Worm (Caenorhabditis elegans) whole organism, L1 larva: ENCODE results near the gene ogt-1.

ENCODE experiments used
- C16A3.4 ChIP-seq: fragments of 150-350 bp; optimal IDR thresholded peaks from 2 replicates; lab custom pipeline; 2014; ENCODE audit warnings: missing biosample characterization, missing genetic modification characterization
- Y116A8C.19 ChIP-seq: sonication (generic microtip); optimal IDR thresholded peaks from 2 replicates; lab custom pipeline; 2016; ENCODE audit warnings: missing compliant biosample characterization, missing genetic modification characterization, borderline replicate concordance
- aha-1 ChIP-seq: fragments of 150-350 bp; optimal IDR thresholded peaks from 2 replicates; lab custom pipeline; 2014; ENCODE audit warnings: missing biosample characterization, missing genetic modification characterization
- aly-2 ChIP-seq: fragments of 150-350 bp; optimal IDR thresholded peaks from 2 replicates; lab custom pipeline; 2014; ENCODE audit warnings: missing biosample characterization, missing genetic modification characterization
- blmp-1 ChIP-seq: fragments of 150-350 bp; optimal IDR thresholded peaks from 2 replicates; lab custom pipeline; 2014; ENCODE audit warnings: missing biosample characterization, missing genetic modification characterization
- ceh-8 ChIP-seq: fragments of 200-800 bp; sonication (Bioruptor generic); optimal IDR thresholded peaks from 2 replicates; lab custom pipeline; 2018; ENCODE audit warnings: mild to moderate bottlenecking, missing genetic modification characterization, moderate library complexity, missing compliant biosample characterization
- ceh-88 ChIP-seq: fragments of 200-800 bp; sonication (Bioruptor generic); IDR thresholded peaks from 2 replicates; pipeline ENCODE4 v1.3.6; 2022; ENCODE audit warnings: missing genetic modification characterization, missing compliant biosample characterization
- ces-1 ChIP-seq: fragments of 150-350 bp; optimal IDR thresholded peaks from 2 replicates; lab custom pipeline; 2014; ENCODE audit warnings: missing biosample characterization, missing genetic modification reagents, missing genetic modification characterization
- dpl-1 ChIP-seq, 3 experiments: fragments of 150-350 bp in 2 of 3; sonication (generic microtip) in 1 of 3; optimal IDR thresholded peaks; 2 replicates each; lab custom pipeline; 2014 to 2017; ENCODE audit warnings: missing biosample characterization in 3 of 3, missing genetic modification characterization in 3 of 3, missing genetic modification reagents in 3 of 3
- dsc-1 ChIP-seq: sonication (generic microtip); optimal IDR thresholded peaks from 2 replicates; lab custom pipeline; 2016; ENCODE audit warnings: mild to moderate bottlenecking, missing genetic modification characterization, missing compliant biosample characterization
- efl-1 ChIP-seq, 4 experiments: fragments of 150-350 bp; optimal IDR thresholded peaks in 3 of 4; peaks in 1 of 4; 1 replicate in 1 of 4; 2 replicates in 3 of 4; lab custom pipeline; 2014; ENCODE audit warnings: missing biosample characterization in 2 of 4, missing genetic modification characterization in 2 of 4, missing genetic modification reagents in 2 of 4
- egl-13 ChIP-seq: sonication (generic microtip); optimal IDR thresholded peaks from 2 replicates; lab custom pipeline; 2016; ENCODE audit warnings: missing genotype, missing genetic modification reagents, missing genetic modification characterization, missing compliant biosample characterization
- elt-2 ChIP-seq: sonication (generic microtip); optimal IDR thresholded peaks from 2 replicates; lab custom pipeline; 2016; ENCODE audit warnings: missing genetic modification characterization, mild to moderate bottlenecking, inconsistent platforms, missing compliant biosample characterization, missing genetic modification reagents
- elt-3 ChIP-seq, 6 experiments: fragments of 150-350 bp in 1 of 6; sonication (generic microtip); optimal IDR thresholded peaks; 2 replicates each; lab custom pipeline; 2017 to 2018; ENCODE audit warnings: missing biosample characterization in 6 of 6, missing genetic modification characterization in 6 of 6, inconsistent platforms in 1 of 6
- ets-5 ChIP-seq: fragments of 200-800 bp; sonication (Bioruptor generic); IDR thresholded peaks from 2 replicates; pipeline ENCODE4 v1.3.6; 2022; ENCODE audit warnings: missing genetic modification characterization, missing compliant biosample characterization
- fkh-4 ChIP-seq: sonication (generic microtip); optimal IDR thresholded peaks from 2 replicates; lab custom pipeline; 2016; ENCODE audit warnings: missing compliant biosample characterization, missing genetic modification characterization, borderline replicate concordance
- fkh-8 ChIP-seq: sonication (generic microtip); optimal IDR thresholded peaks from 2 replicates; lab custom pipeline; 2016; ENCODE audit warnings: mild to moderate bottlenecking, missing genetic modification characterization, missing compliant biosample characterization
- jun-1 ChIP-seq: fragments of 150-350 bp; optimal IDR thresholded peaks from 2 replicates; lab custom pipeline; 2014; ENCODE audit warnings: missing biosample characterization, missing genetic modification reagents, missing genetic modification characterization
- lin-14 ChIP-seq: fragments of 200-800 bp; sonication (Bioruptor generic); optimal IDR thresholded peaks from 2 replicates; lab custom pipeline; 2018; ENCODE audit warnings: mild to moderate bottlenecking, missing genetic modification characterization, moderate library complexity, missing compliant biosample characterization
- lin-35 ChIP-seq, 2 experiments: fragments of 150-350 bp; optimal IDR thresholded peaks; 2 replicates each; lab custom pipeline; 2014; ENCODE audit warnings: missing biosample characterization in 2 of 2, missing genetic modification characterization in 2 of 2, missing genetic modification reagents in 2 of 2
- lin-39 ChIP-seq: fragments of 150-350 bp; optimal IDR thresholded peaks from 2 replicates; lab custom pipeline; 2014; ENCODE audit warnings: missing biosample characterization, missing genetic modification reagents, missing genetic modification characterization
- lir-3 ChIP-seq: sonication (generic microtip); optimal IDR thresholded peaks from 2 replicates; lab custom pipeline; 2016; ENCODE audit warnings: mild to moderate bottlenecking, missing genetic modification characterization, moderate library complexity, missing compliant biosample characterization; ENCODE audit not compliant: poor library complexity
- mab-9 ChIP-seq: fragments of 200-800 bp; sonication (Bioruptor generic); IDR thresholded peaks from 2 replicates; pipeline ENCODE4 v1.3.6; 2022; ENCODE audit warnings: missing genetic modification reagents, missing genetic modification characterization, missing compliant biosample characterization
- mdl-1 ChIP-seq, 2 experiments: fragments of 150-350 bp; optimal IDR thresholded peaks; 2 replicates each; lab custom pipeline; 2014 to 2017; ENCODE audit warnings: missing biosample characterization in 2 of 2, missing genetic modification characterization in 2 of 2, inconsistent platforms in 1 of 2
- mef-2 ChIP-seq: fragments of 150-350 bp; optimal IDR thresholded peaks from 2 replicates; lab custom pipeline; 2014; ENCODE audit warnings: missing biosample characterization, missing genetic modification characterization
- mep-1 ChIP-seq: fragments of 150-350 bp; optimal IDR thresholded peaks from 2 replicates; lab custom pipeline; 2014; ENCODE audit warnings: missing biosample characterization, missing genetic modification characterization
- nhr-11 ChIP-seq: fragments of 150-350 bp; optimal IDR thresholded peaks from 2 replicates; lab custom pipeline; 2014; ENCODE audit warnings: missing biosample characterization, missing genetic modification characterization
- nhr-237 ChIP-seq: fragments of 150-350 bp; optimal IDR thresholded peaks from 2 replicates; lab custom pipeline; 2014; ENCODE audit warnings: missing biosample characterization, missing genetic modification characterization
- nhr-71 ChIP-seq: sonication (generic microtip); optimal IDR thresholded peaks from 2 replicates; lab custom pipeline; 2016; ENCODE audit warnings: mild to moderate bottlenecking, missing genetic modification characterization, moderate library complexity, missing compliant biosample characterization
- nhr-76 ChIP-seq: sonication (generic microtip); optimal IDR thresholded peaks from 2 replicates; lab custom pipeline; 2017; ENCODE audit warnings: missing biosample characterization, missing genetic modification characterization
- nhr-84 ChIP-seq: sonication (generic microtip); optimal IDR thresholded peaks from 2 replicates; lab custom pipeline; 2017; ENCODE audit warnings: missing biosample characterization, missing genetic modification characterization
- nhr-90 ChIP-seq: sonication (generic microtip); optimal IDR thresholded peaks from 2 replicates; lab custom pipeline; 2016; ENCODE audit warnings: mild to moderate bottlenecking, missing genetic modification characterization, missing compliant biosample characterization; ENCODE audit not compliant: poor library complexity
- pag-3 ChIP-seq: sonication (generic microtip); optimal IDR thresholded peaks from 2 replicates; lab custom pipeline; 2017; ENCODE audit warnings: missing genetic modification characterization, mild to moderate bottlenecking, missing compliant biosample characterization, antibody characterized with exemption, borderline replicate concordance; ENCODE audit not compliant: insufficient read depth
- skn-1 ChIP-seq: fragments of 150-350 bp; optimal IDR thresholded peaks from 2 replicates; lab custom pipeline; 2014; ENCODE audit warnings: missing biosample characterization, missing genetic modification characterization
- snpc-4 ChIP-seq: fragments of 150-350 bp; optimal IDR thresholded peaks from 2 replicates; lab custom pipeline; 2014; ENCODE audit warnings: missing biosample characterization, missing genetic modification characterization
- sptf-1 ChIP-seq: fragments of 150-350 bp; optimal IDR thresholded peaks from 2 replicates; lab custom pipeline; 2014; ENCODE audit warnings: missing biosample characterization, missing genetic modification characterization
- sup-37 ChIP-seq: fragments of 200-800 bp; sonication (Bioruptor generic); optimal IDR thresholded peaks from 2 replicates; lab custom pipeline; 2018; ENCODE audit warnings: mild to moderate bottlenecking, missing genetic modification characterization, missing compliant biosample characterization
- swsn-7 ChIP-seq: sonication (generic microtip); optimal IDR thresholded peaks from 2 replicates; lab custom pipeline; 2016; ENCODE audit warnings: missing genetic modification characterization, missing compliant biosample characterization
- unc-30 ChIP-seq: sonication (generic microtip); optimal IDR thresholded peaks from 2 replicates; lab custom pipeline; 2017; ENCODE audit warnings: missing biosample characterization, missing genetic modification characterization
- unc-62 ChIP-seq: fragments of 150-350 bp; optimal IDR thresholded peaks from 2 replicates; lab custom pipeline; 2014; ENCODE audit warnings: missing biosample characterization, missing genetic modification reagents, missing genetic modification characterization
- unc-86 ChIP-seq: sonication (generic microtip); optimal IDR thresholded peaks from 2 replicates; lab custom pipeline; 2016; ENCODE audit warnings: missing genetic modification characterization, missing compliant biosample characterization
- unc-98 ChIP-seq: fragments of 200-800 bp; sonication (Bioruptor generic); IDR thresholded peaks from 2 replicates; pipeline ENCODE4 v1.3.6; 2022; ENCODE audit warnings: missing genetic modification characterization, missing compliant biosample characterization
- zip-4 ChIP-seq: fragments of 200-800 bp; sonication (Bioruptor generic); optimal IDR thresholded peaks from 2 replicates; lab custom pipeline; 2018; ENCODE audit warnings: mild to moderate bottlenecking, missing genetic modification characterization, moderate library complexity, missing compliant biosample characterization
- ztf-11 ChIP-seq, 2 experiments: sonication (generic microtip); optimal IDR thresholded peaks; 2 replicates each; lab custom pipeline; 2016 to 2017; ENCODE audit warnings: missing genetic modification characterization in 2 of 2, missing biosample characterization in 1 of 2, missing compliant biosample characterization in 1 of 2

The ogt-1 gene

ce11 chrIII:7195325-7195724 is 41.7 kb upstream of the ogt-1 start, which contains the start of gene F37C12.18:
Gene F37C12.18 (minus strand): TSS chrIII:7195425.
- TF ChIP-seq efl-1 (optimal IDR thresholded peaks at IDR 0.05; lab: Kevin White, UChicago) = no peak
- peak in 1 of 2 experiments; percentile 49 for TF ChIP-seq efl-1 (GFP tag; optimal IDR thresholded peaks at IDR 0.05 in 1 of 2; lab: Kevin White, UChicago)
- no peak for TF ChIP-seq unc-62 (GFP tag; lab: Kevin White, UChicago)

- TF ChIP-seq unc-86 (tag; lab: Kevin White, UChicago) (peak; percentile 39), Y116A8C.19 (no peak), mab-9 (GFP tag; lab: Robert Waterston, UW) (no peak)
Measured at ce11 chrIII:7192942-7193665, 39.5 kb upstream of the ogt-1 start, which contains the start of gene mec-14. Gene mec-14 (minus strand): TSS chrIII:7192992.

- no peak for TF ChIP-seq ceh-8
- no peak for TF ChIP-seq sup-37 (GFP tag; lab: Kevin White, UChicago)
- peak; percentile 73 to 84 (median 82) for TF ChIP-seq dpl-1 (GFP tag; optimal IDR thresholded peaks at IDR 0.05; lab: Kevin White, UChicago)
- TF ChIP-seq mef-2 = no peak
- TF ChIP-seq C16A3.4 (tag; lab: Kevin White, UChicago) = peak; percentile 91
- no peak for TF ChIP-seq nhr-84 (tag; lab: Kevin White, UChicago)
- TF ChIP-seq blmp-1 (tag; lab: Kevin White, UChicago) = peak; percentile 70
- TF ChIP-seq pag-3 (tag; lab: Kevin White, UChicago) = no peak
- TF ChIP-seq zip-4 (GFP tag; lab: Kevin White, UChicago) = peak; percentile 27
- peak; percentile 72 for TF ChIP-seq nhr-90 (tag; lab: Kevin White, UChicago)
- TF ChIP-seq unc-30 (tag; lab: Kevin White, UChicago) = no peak
- TF ChIP-seq swsn-7 = peak; percentile 80
- TF ChIP-seq mdl-1 (tag; optimal IDR thresholded peaks at IDR 0.05; lab: Kevin White, UChicago) = peak in 1 of 2 experiments; percentile 48
- peak; percentile 84 to 92 for TF ChIP-seq lin-35 (GFP tag; optimal IDR thresholded peaks at IDR 0.05; lab: Kevin White, UChicago)
- TF ChIP-seq ceh-88 = 0 out of 2 replicates have a peak, but pooled peaks have one; percentile 9
- TF ChIP-seq nhr-11 (tag; lab: Kevin White, UChicago) = peak; percentile 1
- TF ChIP-seq ztf-11 (tag; optimal IDR thresholded peaks at IDR 0.05; lab: Kevin White, UChicago) = peak in 1 of 2 experiments; percentile 59
- peak; percentile 76 for TF ChIP-seq fkh-8 (tag; lab: Kevin White, UChicago)
- no peak for TF ChIP-seq unc-62 (GFP tag; lab: Kevin White, UChicago)
- TF ChIP-seq ets-5 = no peak
- no peak for TF ChIP-seq elt-2
- peak in 2 of 6 experiments; percentile 53 to 62 for TF ChIP-seq elt-3 (tag; optimal IDR thresholded peaks at IDR 0.05; lab: Kevin White, UChicago)
- peak; percentile 76 for TF ChIP-seq lin-14
- no peak for TF ChIP-seq aly-2 (tag; lab: Kevin White, UChicago)
- no peak for TF ChIP-seq Y116A8C.19
- TF ChIP-seq jun-1 (tag; lab: Kevin White, UChicago) = peak; percentile 73
- TF ChIP-seq aha-1 = no peak
- TF ChIP-seq skn-1 = peak; percentile 75
- TF ChIP-seq egl-13 = peak; percentile 22
- no peak for TF ChIP-seq sptf-1 (tag; lab: Kevin White, UChicago)
- TF ChIP-seq nhr-76 (tag; lab: Kevin White, UChicago) = no peak
- TF ChIP-seq dsc-1 (tag; lab: Kevin White, UChicago) = peak; percentile 74
- peak; percentile 71 for TF ChIP-seq unc-86 (tag; lab: Kevin White, UChicago)
- peak; percentile 55 for TF ChIP-seq nhr-237
- peak; percentile 80 for TF ChIP-seq mep-1 (tag; lab: Kevin White, UChicago)
- TF ChIP-seq lin-39 = no peak
- peak; percentile 55 for TF ChIP-seq snpc-4
- peak; percentile 89 for TF ChIP-seq nhr-71 (tag; lab: Kevin White, UChicago)
- peak; percentile 47 for TF ChIP-seq lir-3 (tag; lab: Kevin White, UChicago)
- no peak for TF ChIP-seq fkh-4
- peak; percentile 86 to 88 for TF ChIP-seq efl-1 (optimal IDR thresholded peaks at IDR 0.05; lab: Kevin White, UChicago)
- peak; percentile 78 to 98 for TF ChIP-seq efl-1 (GFP tag; optimal IDR thresholded peaks at IDR 0.05 in 1 of 2; lab: Kevin White, UChicago)
- TF ChIP-seq unc-98 (GFP tag; lab: Robert Waterston, UW) = no peak
- TF ChIP-seq ces-1 (GFP tag; lab: Kevin White, UChicago) = no peak
Measured at ce11 chrIII:7189581-7190128, 36.1 kb upstream of the ogt-1 start, which contains the start of gene rps-21. Gene rps-21 (minus strand): TSS chrIII:7189631.
